Fruit fly (Drosophila melanogaster) Kc167 (cell line): Measurements from ENCODE around the gene CG32087.

Experiments used
- Sin3A ChIP-seq: fragments of >200 bp; optimal IDR thresholded peaks from 2 replicates; lab custom pipeline; 2018; ENCODE audit warnings: missing external identifiers
- psq ChIP-seq: fragments of >200 bp; optimal IDR thresholded peaks from 2 replicates; lab custom pipeline; 2017; ENCODE audit warnings: missing external identifiers
- ttk ChIP-seq: sonication (Bioruptor generic); optimal IDR thresholded peaks from 2 replicates; lab custom pipeline; 2017; ENCODE audit warnings: missing external identifiers

- TF ChIP-seq Sin3A (lab: Kevin White, UChicago) (no peak), ttk (no peak), psq (lab: Kevin White, UChicago) (no peak)
These were observed 14.6 kb upstream of the CG32087 start for dm6 chr3L:11717300-11717699.
